Fruit fly (Drosophila melanogaster) whole organism, embryonic: Measurements from ENCODE around the gene Spps.

Experiments
- ATbp ChIP-seq: fragments of 200-800 bp; sonication (Bioruptor generic); optimal IDR thresholded peaks from 2 replicates; lab custom pipeline; 2017; ENCODE audit warnings: missing biosample characterization, mild to moderate bottlenecking, missing genetic modification characterization, missing genetic modification reagents
- Abd-B ChIP-seq: fragments of 200-800 bp; sonication (Bioruptor generic); optimal IDR thresholded peaks from 2 replicates; lab custom pipeline; 2018; ENCODE audit warnings: missing biosample characterization, mild to moderate bottlenecking, missing genetic modification characterization, moderate library complexity
- Ada2b ChIP-seq: fragments of 200-800 bp; sonication (Bioruptor generic); IDR thresholded peaks from 2 replicates; pipeline ENCODE4 v1.3.6; 2022; ENCODE audit warnings: missing biosample characterization, missing genetic modification characterization
- CG10543 ChIP-seq: fragments of 200-800 bp; sonication (Bioruptor generic); optimal IDR thresholded peaks from 3 replicates; lab custom pipeline; 2017; ENCODE audit warnings: missing biosample characterization, mild to moderate bottlenecking, missing genetic modification characterization, moderate library complexity
- CG11456 ChIP-seq: fragments of 200-800 bp; sonication (Bioruptor generic); IDR thresholded peaks from 3 replicates; pipeline ENCODE4 v1.3.6; 2022; ENCODE audit warnings: missing biosample characterization, missing genetic modification characterization
- CG13894 ChIP-seq: fragments of 200-800 bp; sonication (Bioruptor generic); optimal IDR thresholded peaks from 3 replicates; lab custom pipeline; 2018; ENCODE audit warnings: missing biosample characterization, mild to moderate bottlenecking, missing genetic modification characterization, moderate library complexity
- CG15479 ChIP-seq: fragments of 200-800 bp; sonication (Bioruptor generic); optimal IDR thresholded peaks from 3 replicates; lab custom pipeline; 2019; ENCODE audit warnings: missing biosample characterization, mild to moderate bottlenecking, missing genetic modification characterization, moderate library complexity
- CG18764 ChIP-seq: fragments of 200-800 bp; sonication (Bioruptor generic); optimal IDR thresholded peaks from 3 replicates; lab custom pipeline; 2016; ENCODE audit warnings: missing biosample characterization, missing genetic modification characterization
- CG30431 ChIP-seq: fragments of 200-800 bp; sonication (Bioruptor generic); optimal IDR thresholded peaks from 2 replicates; lab custom pipeline; 2017; ENCODE audit warnings: missing biosample characterization, missing genetic modification characterization
- CG32532 ChIP-seq: fragments of 200-800 bp; sonication (Bioruptor generic); IDR thresholded peaks from 2 replicates; pipeline ENCODE4 v1.3.6; 2022; ENCODE audit warnings: missing biosample characterization, missing genetic modification characterization
- CG32772 ChIP-seq: fragments of 200-800 bp; sonication (Bioruptor generic); IDR thresholded peaks from 2 replicates; pipeline ENCODE4 v1.3.6; 2022; ENCODE audit warnings: missing biosample characterization, missing genetic modification characterization
- CG34422 ChIP-seq: fragments of 200-800 bp; sonication (Bioruptor generic); IDR thresholded peaks from 3 replicates; pipeline ENCODE4 v1.3.6; 2022; ENCODE audit warnings: missing biosample characterization, missing genetic modification characterization
- CG4328 ChIP-seq: fragments of 200-800 bp; sonication (Bioruptor generic); optimal IDR thresholded peaks from 3 replicates; lab custom pipeline; 2017; ENCODE audit warnings: missing biosample characterization, missing genetic modification reagents, missing genetic modification characterization
- CG4360 ChIP-seq: fragments of 200-800 bp; sonication (Bioruptor generic); IDR thresholded peaks from 2 replicates; pipeline ENCODE4 v1.3.6; 2022; ENCODE audit warnings: missing biosample characterization, missing genetic modification characterization
- CG8281 ChIP-seq: fragments of 200-800 bp; sonication (Bioruptor generic); optimal IDR thresholded peaks from 2 replicates; lab custom pipeline; 2018; ENCODE audit warnings: missing biosample characterization, mild to moderate bottlenecking, missing genetic modification characterization, moderate library complexity
- CG9609 ChIP-seq: fragments of 200-800 bp; sonication (Bioruptor generic); optimal IDR thresholded peaks from 3 replicates; lab custom pipeline; 2016; ENCODE audit warnings: missing biosample characterization, missing genetic modification characterization
- CG9797 ChIP-seq: fragments of 200-800 bp; sonication (Bioruptor generic); optimal IDR thresholded peaks from 3 replicates; lab custom pipeline; 2018; ENCODE audit warnings: missing biosample characterization, mild to moderate bottlenecking, missing genetic modification characterization
- Dek ChIP-seq: fragments of 200-800 bp; sonication (Bioruptor generic); optimal IDR thresholded peaks from 3 replicates; lab custom pipeline; 2019; ENCODE audit warnings: missing biosample characterization, mild to moderate bottlenecking, missing genetic modification characterization, moderate library complexity
- Dfd ChIP-seq, 2 experiments: fragments of >200 bp; optimal IDR thresholded peaks; 2 replicates each; lab custom pipeline; 2017; ENCODE audit warnings: missing biosample characterization in 2 of 2, missing genetic modification characterization in 2 of 2
- Dip2 ChIP-seq: fragments of 200-800 bp; sonication (Bioruptor generic); IDR thresholded peaks from 2 replicates; pipeline ENCODE4 v1.3.6; 2022; ENCODE audit warnings: missing biosample characterization, missing genetic modification characterization
- Dref ChIP-seq: fragments of 200-800 bp; sonication (Bioruptor generic); IDR thresholded peaks from 2 replicates; pipeline ENCODE4 v1.3.6; 2022; ENCODE audit warnings: missing biosample characterization, missing genetic modification characterization
- HLHmδ ChIP-seq: fragments of 200-800 bp; sonication (Bioruptor generic); optimal IDR thresholded peaks from 2 replicates; lab custom pipeline; 2018; ENCODE audit warnings: missing biosample characterization, mild to moderate bottlenecking, missing genetic modification characterization, moderate library complexity
- Lhr ChIP-seq: fragments of 200-800 bp; sonication (Bioruptor generic); optimal IDR thresholded peaks from 3 replicates; lab custom pipeline; 2017; ENCODE audit warnings: mild to moderate bottlenecking, missing biosample characterization, missing genetic modification reagents, missing genetic modification characterization
- Med ChIP-seq: fragments of 200-800 bp; sonication (Bioruptor generic); peaks from one replicate; lab custom pipeline; 2016; ENCODE audit warnings: missing biosample characterization, missing genetic modification characterization, mild to moderate bottlenecking, inconsistent platforms, moderate library complexity
- NFAT ChIP-seq: fragments of 200-800 bp; sonication (Bioruptor generic); IDR thresholded peaks from 2 replicates; pipeline ENCODE4 v1.3.6; 2022; ENCODE audit warnings: missing biosample characterization, missing genetic modification characterization
- NfI ChIP-seq: fragments of 200-800 bp; sonication (Bioruptor generic); optimal IDR thresholded peaks from 3 replicates; lab custom pipeline; 2018; ENCODE audit warnings: missing biosample characterization, mild to moderate bottlenecking, missing genetic modification characterization, moderate library complexity
- Oli ChIP-seq: fragments of 200-800 bp; sonication (Bioruptor generic); optimal IDR thresholded peaks from 2 replicates; lab custom pipeline; 2018; ENCODE audit warnings: missing biosample characterization, mild to moderate bottlenecking, missing genetic modification characterization, moderate library complexity
- Pdp1 ChIP-seq, 2 experiments: fragments of 200-800 bp; sonication (Bioruptor generic); optimal IDR thresholded peaks; 3 replicates each; lab custom pipeline; 2016; ENCODE audit warnings: missing biosample characterization in 2 of 2, missing genetic modification characterization in 2 of 2, mild to moderate bottlenecking in 1 of 2, moderate library complexity in 1 of 2
- ato ChIP-seq: fragments of 200-800 bp; sonication (Bioruptor generic); IDR thresholded peaks from 2 replicates; pipeline ENCODE4 v1.3.6; 2022; ENCODE audit warnings: missing biosample characterization, missing genetic modification characterization; ENCODE audit not compliant: partially characterized antibody
- cg ChIP-seq: fragments of 200-800 bp; sonication (Bioruptor generic); optimal IDR thresholded peaks from 3 replicates; lab custom pipeline; 2019; ENCODE audit warnings: missing biosample characterization, mild to moderate bottlenecking, missing genetic modification characterization, moderate library complexity
- chinmo ChIP-seq: fragments of 200-800 bp; sonication (Bioruptor generic); IDR thresholded peaks from 4 replicates; pipeline ENCODE4 v1.3.6; 2022; ENCODE audit warnings: missing biosample characterization, missing genetic modification characterization; ENCODE audit not compliant: partially characterized antibody
- chm ChIP-seq: fragments of 200-800 bp; sonication (Bioruptor generic); IDR thresholded peaks from 2 replicates; pipeline ENCODE4 v1.3.6; 2022; ENCODE audit warnings: missing biosample characterization, missing genetic modification characterization
- chn ChIP-seq: fragments of 200-800 bp; sonication (Bioruptor generic); optimal IDR thresholded peaks from 2 replicates; lab custom pipeline; 2016; ENCODE audit warnings: missing biosample characterization, missing genetic modification characterization
- ci ChIP-seq: fragments of 200-800 bp; sonication (Bioruptor generic); IDR thresholded peaks from 3 replicates; pipeline ENCODE4 v1.3.6; 2022; ENCODE audit warnings: missing biosample characterization, missing genetic modification characterization
- crp ChIP-seq, 2 experiments: fragments of 200-800 bp; sonication (Bioruptor generic); optimal IDR thresholded peaks; 2 replicates in 1 of 2; 3 replicates in 1 of 2; lab custom pipeline; 2017; ENCODE audit warnings: missing biosample characterization in 2 of 2, missing genetic modification characterization in 2 of 2, mild to moderate bottlenecking in 1 of 2, moderate library complexity in 1 of 2
- fd96Cb ChIP-seq: fragments of 200-800 bp; sonication (Bioruptor generic); optimal IDR thresholded peaks from 2 replicates; lab custom pipeline; 2018; ENCODE audit warnings: missing biosample characterization, mild to moderate bottlenecking, missing genetic modification characterization, moderate library complexity
- grn ChIP-seq: fragments of 200-800 bp; sonication (Bioruptor generic); optimal IDR thresholded peaks from 3 replicates; lab custom pipeline; 2017; ENCODE audit warnings: missing biosample characterization, missing genetic modification characterization
- kay ChIP-seq: fragments of 200-800 bp; sonication (Bioruptor generic); optimal IDR thresholded peaks from 2 replicates; lab custom pipeline; 2016; ENCODE audit warnings: missing biosample characterization, missing genetic modification characterization
- ken ChIP-seq: fragments of 200-800 bp; sonication (Bioruptor generic); IDR thresholded peaks from 3 replicates; pipeline ENCODE4 v1.3.6; 2022; ENCODE audit warnings: missing biosample characterization, missing genetic modification characterization
- lov ChIP-seq, 2 experiments: fragments of 200-800 bp in 1 of 2; fragments of >200 bp in 1 of 2; sonication (Bioruptor generic) in 1 of 2; IDR thresholded peaks in 1 of 2; optimal IDR thresholded peaks in 1 of 2; 2 replicates in 1 of 2; 3 replicates in 1 of 2; pipeline versions ENCODE4 v1.3.6 to Lab custom; 2017 to 2022; ENCODE audit warnings: missing biosample characterization in 1 of 2, missing genetic modification characterization in 1 of 2
- mirr ChIP-seq: fragments of 200-800 bp; sonication (Bioruptor generic); optimal IDR thresholded peaks from 3 replicates; lab custom pipeline; 2018; ENCODE audit warnings: missing biosample characterization, mild to moderate bottlenecking, missing genetic modification characterization
- prd ChIP-seq, 3 experiments: fragments of >200 bp in 2 of 3; fragments of 200-800 bp in 1 of 3; sonication (Bioruptor generic) in 1 of 3; optimal IDR thresholded peaks in 2 of 3; IDR thresholded peaks in 1 of 3; 2 replicates in 2 of 3; 3 replicates in 1 of 3; pipeline versions ENCODE4 v1.3.6 to Lab custom; 2017 to 2022; ENCODE audit warnings: missing biosample characterization in 1 of 3, missing genetic modification characterization in 1 of 3
- pzg ChIP-seq: fragments of 200-800 bp; sonication (Bioruptor generic); optimal IDR thresholded peaks from 3 replicates; lab custom pipeline; 2018; ENCODE audit warnings: missing biosample characterization, mild to moderate bottlenecking, missing genetic modification characterization, moderate library complexity
- row ChIP-seq: fragments of 200-800 bp; sonication (Bioruptor generic); IDR thresholded peaks from 3 replicates; pipeline ENCODE4 v1.3.6; 2022; ENCODE audit warnings: missing biosample characterization, missing genetic modification characterization
- stc ChIP-seq: fragments of 200-800 bp; sonication (Bioruptor generic); IDR thresholded peaks from 2 replicates; pipeline ENCODE4 v1.3.6; 2022; ENCODE audit warnings: missing biosample characterization, missing genetic modification characterization
- stwl ChIP-seq: fragments of 200-800 bp; sonication (Bioruptor generic); optimal IDR thresholded peaks from 3 replicates; lab custom pipeline; 2018; ENCODE audit warnings: missing biosample characterization, mild to moderate bottlenecking, missing genetic modification characterization, moderate library complexity
- unpg ChIP-seq: fragments of 200-800 bp; sonication (Bioruptor generic); optimal IDR thresholded peaks from 3 replicates; lab custom pipeline; 2018; ENCODE audit warnings: missing biosample characterization, mild to moderate bottlenecking, missing genetic modification characterization, moderate library complexity
- vnd ChIP-seq: fragments of 200-800 bp; sonication (Bioruptor generic); IDR thresholded peaks from 3 replicates; pipeline ENCODE4 v1.3.6; 2022; ENCODE audit warnings: missing biosample characterization, missing genetic modification characterization; ENCODE audit not compliant: partially characterized antibody
- zfh2 ChIP-seq: fragments of 200-800 bp; sonication (Bioruptor generic); optimal IDR thresholded peaks from 2 replicates; lab custom pipeline; 2016; ENCODE audit warnings: missing biosample characterization, missing genetic modification characterization

The Spps gene

dm6 chr3R:24231914-24232313 lies 5.2 kb upstream of the Spps start:
- TF ChIP-seq CG18764 (GFP tag; lab: Kevin White, UChicago), result no peak
- peak; percentile 49 for TF ChIP-seq CG4360 (GFP tag; lab: Robert Waterston, UW)
- no peak for TF ChIP-seq CG8281 (tag; lab: Kevin White, UChicago)
- TF ChIP-seq kay (GFP tag; lab: Kevin White, UChicago), result no peak
- TF ChIP-seq CG32772, result no peak
- no peak for TF ChIP-seq row (GFP tag; lab: Robert Waterston, UW)
- TF ChIP-seq CG32532 (GFP tag; lab: Robert Waterston, UW), result no peak
- no peak for TF ChIP-seq ken (GFP tag; lab: Robert Waterston, UW)
- TF ChIP-seq Dek (tag; lab: Kevin White, UChicago), result no peak
- TF ChIP-seq Dfd (GFP tag; optimal IDR thresholded peaks at IDR 0.05; lab: Kevin White, UChicago), result peak in 1 of 2 experiments; percentile 57
- no peak for TF ChIP-seq Oli (tag; lab: Kevin White, UChicago)
- no peak for TF ChIP-seq zfh2 (GFP tag; lab: Kevin White, UChicago)
- TF ChIP-seq fd96Cb (tag; lab: Kevin White, UChicago), result no peak
- no peak for TF ChIP-seq CG9609
- no peak for TF ChIP-seq prd (optimal IDR thresholded peaks at IDR 0.05; lab: Kevin White, UChicago)
- 0 out of 3 replicates have a peak, but pooled peaks have one; percentile 3 for TF ChIP-seq prd (GFP tag; IDR thresholded peaks at IDR 0.05; lab: Robert Waterston, UW)
- no peak for TF ChIP-seq CG9797 (GFP tag; lab: Kevin White, UChicago)
- no peak for TF ChIP-seq ATbp (GFP tag; lab: Kevin White, UChicago)
- TF ChIP-seq Lhr, result no peak
- TF ChIP-seq NFAT, result no peak
- no peak for TF ChIP-seq mirr (GFP tag; lab: Kevin White, UChicago)
- TF ChIP-seq chn, result no peak
- TF ChIP-seq CG30431 (GFP tag; lab: Kevin White, UChicago), result no peak
- TF ChIP-seq lov (optimal IDR thresholded peaks at IDR 0.05; lab: Kevin White, UChicago), result no peak
- TF ChIP-seq lov (GFP tag; IDR thresholded peaks at IDR 0.05; lab: Robert Waterston, UW), result no peak
- no peak for TF ChIP-seq NfI (GFP tag; lab: Kevin White, UChicago)
- no peak for TF ChIP-seq CG13894
- no peak for TF ChIP-seq chm (GFP tag; lab: Robert Waterston, UW)

DNA sequence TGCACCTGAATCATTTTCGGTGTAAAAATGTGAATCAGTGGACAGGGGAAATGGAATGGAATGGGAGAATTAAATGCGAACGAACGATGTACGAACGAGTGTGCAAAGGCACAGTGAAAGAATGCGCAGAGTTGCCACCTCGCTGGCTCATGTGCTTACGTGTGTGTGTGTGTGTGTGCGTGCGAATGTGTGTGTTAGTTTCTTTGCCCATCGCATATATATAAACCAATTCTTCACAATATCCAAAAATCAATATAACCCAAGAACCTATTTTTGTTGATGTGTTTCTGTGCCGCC lies 4.4 kb upstream of the Spps start:
- TF ChIP-seq HLHmδ (peak; percentile 58), Dip2 (no peak), Abd-B (no peak), CG10543 (peak; percentile 1), vnd (peak; percentile 32; the same call in 1 of the 3 replicates), stwl (tag; lab: Kevin White, UChicago) (peak; percentile 27), stc (GFP tag; lab: Robert Waterston, UW) (0 out of 2 replicates have a peak, but pooled peaks have one; percentile 38), chinmo (GFP tag; lab: Robert Waterston, UW) (peak; percentile 67; the same call in 2 of the 4 replicates), ato (GFP tag; lab: Robert Waterston, UW) (no peak), grn (no peak), unpg (GFP tag; lab: Kevin White, UChicago) (no peak), cg (GFP tag; lab: Kevin White, UChicago) (peak; percentile 93), Ada2b (0 out of 2 replicates have a peak, but pooled peaks have one; percentile 6), Pdp1 (GFP tag; optimal IDR thresholded peaks at IDR 0.05; lab: Kevin White, UChicago) (peak in 1 of 2 experiments; percentile 5), CG34422 (peak; percentile 51; the same call in 1 of the 3 replicates), CG15479 (GFP tag; lab: Kevin White, UChicago) (peak; percentile 10), Dref (GFP tag; lab: Robert Waterston, UW) (0 out of 2 replicates have a peak, but pooled peaks have one; percentile 29), CG4328 (GFP tag; lab: Kevin White, UChicago) (no peak), Med (peak; percentile 59), ci (0 out of 3 replicates have a peak, but pooled peaks have one; percentile 8), CG11456 (GFP tag; lab: Robert Waterston, UW) (no peak), pzg (GFP tag; lab: Kevin White, UChicago) (peak; percentile 25), crp (GFP tag; optimal IDR thresholded peaks at IDR 0.05; lab: Kevin White, UChicago) (peak in 1 of 2 experiments; percentile 6)
